Worm (Caenorhabditis elegans): ENCODE results near the gene R53.4.

The R53.4 gene

DNA sequence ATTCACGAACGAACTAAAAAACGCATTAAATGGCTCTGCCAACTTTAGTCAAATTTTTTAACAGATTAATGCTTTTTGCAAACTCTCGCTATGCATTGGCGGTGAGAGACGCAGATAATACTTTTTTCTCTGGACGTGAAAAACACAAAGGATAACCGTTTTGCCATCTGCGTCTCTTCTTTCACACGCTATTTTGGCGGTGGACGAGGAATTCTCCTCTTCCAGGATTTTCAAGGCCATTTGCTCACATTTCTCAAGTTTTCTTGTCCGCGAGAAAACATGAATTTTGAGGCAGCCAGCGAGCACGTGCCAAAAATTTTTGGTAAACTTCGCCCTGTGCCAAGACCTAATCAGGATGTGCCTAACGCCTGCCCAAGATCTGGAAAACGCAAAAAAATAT lies 36.8 kb downstream of the R53.4 start (continued):
- peak; percentile 33 to 41 for TF ChIP-seq lin-35 (GFP tag; optimal IDR thresholded peaks at IDR 0.05)
- TF ChIP-seq irx-1 (tag; optimal IDR thresholded peaks at IDR 0.05): peak; percentile 39
- no peak for TF ChIP-seq C34B4.2 (tag; optimal IDR thresholded peaks at IDR 0.05)
- TF ChIP-seq mab-9 (GFP tag; IDR thresholded peaks at IDR 0.05): 0 out of 2 replicates have a peak, but pooled peaks have one; percentile 21
- no peak for TF ChIP-seq skn-1 (tag; optimal IDR thresholded peaks at IDR 0.05)
- no peak for TF ChIP-seq hpl-2 (GFP tag; optimal IDR thresholded peaks at IDR 0.05)
- TF ChIP-seq zag-1 (tag; optimal IDR thresholded peaks at IDR 0.05): no peak

DNA sequence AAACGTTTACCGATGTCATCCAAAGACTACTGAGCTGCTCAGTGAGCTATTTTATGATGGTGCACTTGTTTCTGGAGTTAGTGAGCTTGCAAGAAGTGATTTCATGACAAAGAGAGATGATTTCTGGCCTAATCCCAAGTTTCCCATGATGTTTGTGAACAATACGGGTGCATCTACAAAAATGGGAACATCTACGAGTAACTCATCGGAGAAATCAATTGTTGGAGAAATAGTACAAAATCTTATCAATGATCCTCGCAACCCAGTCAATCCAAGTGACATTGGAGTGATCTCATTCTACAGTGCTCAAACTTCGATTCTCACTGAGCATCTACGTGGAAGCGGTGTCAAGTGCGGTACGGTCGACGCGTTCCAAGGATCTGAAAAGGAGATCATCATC lies 39.4 kb downstream of the R53.4 start:
- TF ChIP-seq ceh-90 (tag; optimal IDR thresholded peaks at IDR 0.05) (no peak), unc-30 (tag; optimal IDR thresholded peaks at IDR 0.05) (no peak), ets-5 (GFP tag; IDR thresholded peaks at IDR 0.05) (no peak), ama-1 (optimal IDR thresholded peaks at IDR 0.05) (no peak), hlh-17 (GFP tag; optimal IDR thresholded peaks at IDR 0.05; ENCODE audit: borderline replicate concordance) (no peak)

DNA sequence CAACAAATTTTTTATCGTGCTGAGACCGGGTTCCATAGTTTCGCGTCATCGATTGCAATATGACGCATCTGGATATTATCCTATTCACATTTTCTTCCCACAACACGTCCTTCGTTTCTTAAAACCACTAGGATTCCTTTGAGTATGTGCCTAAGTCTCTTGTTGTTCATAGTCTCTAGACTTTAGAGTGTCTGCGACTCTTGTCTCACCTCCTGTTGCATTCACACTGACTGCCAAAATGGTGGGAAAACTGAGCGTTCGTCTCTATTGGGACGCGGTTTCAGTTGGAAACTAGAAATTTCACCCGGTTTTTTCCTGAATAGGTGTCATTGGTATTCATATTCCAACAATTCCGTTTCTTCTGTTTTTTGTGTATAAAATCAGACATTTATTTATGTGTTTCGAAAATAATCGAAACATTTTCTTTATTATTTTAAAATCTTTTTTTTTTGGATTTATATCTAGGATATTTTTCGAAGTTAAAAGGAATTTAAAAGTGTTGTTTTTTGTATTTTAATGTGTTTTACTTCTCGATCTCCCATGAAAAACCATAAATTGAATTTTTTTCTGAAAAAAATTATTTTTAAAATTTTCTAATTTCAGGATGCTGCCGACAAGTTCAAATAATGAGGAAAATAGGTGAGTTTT lies 46.1 kb downstream of the R53.4 start, which contains the start of gene C05C10.2:
C05C10.2 (plus strand) TSS at position 598 of the 648 bp plus-strand sequence.
- TF ChIP-seq unc-86 (tag; optimal IDR thresholded peaks at IDR 0.05): no peak
- TF ChIP-seq efl-1 (optimal IDR thresholded peaks at IDR 0.05): peak in 1 of 2 experiments; percentile 44
- peak in 1 of 2 experiments; percentile 27 for TF ChIP-seq efl-1 (GFP tag; optimal IDR thresholded peaks at IDR 0.05 in 1 of 2)
- peak in 1 of 2 experiments; percentile 11 for TF ChIP-seq lin-35 (GFP tag; optimal IDR thresholded peaks at IDR 0.05)
- no peak for TF ChIP-seq ceh-8 (GFP tag; optimal IDR thresholded peaks at IDR 0.05)
- TF ChIP-seq rnt-1 (tag; optimal IDR thresholded peaks at IDR 0.05): no peak
- no peak for TF ChIP-seq F16B12.6 (tag; optimal IDR thresholded peaks at IDR 0.05)
- no peak for TF ChIP-seq snpc-4 (tag; optimal IDR thresholded peaks at IDR 0.05)
- no peak for TF ChIP-seq dsc-1 (tag; optimal IDR thresholded peaks at IDR 0.05)
- TF ChIP-seq irx-1 (tag; optimal IDR thresholded peaks at IDR 0.05): no peak
- TF ChIP-seq C04F5.9 (tag; optimal IDR thresholded peaks at IDR 0.05): no peak
- TF ChIP-seq blmp-1 (tag; optimal IDR thresholded peaks at IDR 0.05): peak; percentile 28
- peak; percentile 5 for TF ChIP-seq mep-1 (tag; optimal IDR thresholded peaks at IDR 0.05)
- TF ChIP-seq ces-1 (GFP tag; optimal IDR thresholded peaks at IDR 0.05): no peak
- TF ChIP-seq pag-3 (tag; optimal IDR thresholded peaks at IDR 0.05; ENCODE audit: borderline replicate concordance, insufficient read depth): no peak

ce11 chrII:9920468-9920867 lies 47.4 kb downstream of the R53.4 start, which contains the start of gene pho-10:
pho-10 (minus strand) TSS chrII:9920568.
- TF ChIP-seq nhr-77 (tag; optimal IDR thresholded peaks at IDR 0.05) (no peak), ztf-4 (tag; optimal IDR thresholded peaks at IDR 0.05) (no peak), nhr-237 (tag; optimal IDR thresholded peaks at IDR 0.05) (no peak), efl-1 (optimal IDR thresholded peaks at IDR 0.05) (no peak), efl-1 (GFP tag; optimal IDR thresholded peaks at IDR 0.05 in 1 of 2) (no peak), tbx-2 (tag; optimal IDR thresholded peaks at IDR 0.05) (no peak), pag-3 (tag; optimal IDR thresholded peaks at IDR 0.05; ENCODE audit: borderline replicate concordance, insufficient read depth) (no peak), alr-1 (tag; optimal IDR thresholded peaks at IDR 0.05; ENCODE audit: borderline replicate concordance) (no peak), nhr-28 (tag; optimal IDR thresholded peaks at IDR 0.05) (no peak), C34B4.2 (tag; optimal IDR thresholded peaks at IDR 0.05) (no peak), nhr-20 (tag; optimal IDR thresholded peaks at IDR 0.05) (no peak), tlp-1 (tag; optimal IDR thresholded peaks at IDR 0.05) (no peak), lsy-2 (tag; optimal IDR thresholded peaks at IDR 0.05) (no peak), unc-130 (tag; optimal IDR thresholded peaks at IDR 0.05) (no peak)

DNA sequence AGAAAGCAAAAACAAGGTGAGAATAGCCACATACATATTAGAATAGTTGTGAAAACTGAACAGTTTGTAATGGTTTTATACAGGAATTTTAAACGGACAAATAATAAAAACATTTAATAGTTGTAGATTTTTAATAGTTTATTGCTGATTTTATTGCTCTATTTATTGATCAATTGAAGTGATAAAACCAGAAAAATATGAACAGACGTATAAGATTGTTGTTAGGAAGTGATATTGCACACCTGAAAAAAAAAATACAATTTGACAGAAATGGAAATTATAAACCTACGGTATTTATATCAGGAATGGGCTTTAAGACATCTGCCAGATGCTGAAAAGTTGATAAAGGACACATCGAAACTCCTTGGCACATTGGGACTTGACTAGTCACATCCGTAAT lies 49.9 kb downstream of the R53.4 start, which contains the start of gene C05C10.8:
C05C10.8 (minus strand) TSS at position 101 of the 400 bp plus-strand sequence.
- TF ChIP-seq rnt-1 (tag; optimal IDR thresholded peaks at IDR 0.05): no peak
- TF ChIP-seq efl-1 (optimal IDR thresholded peaks at IDR 0.05): no peak
- peak in 1 of 2 experiments; percentile 32 for TF ChIP-seq efl-1 (GFP tag; optimal IDR thresholded peaks at IDR 0.05 in 1 of 2)

Measured in whole organism, L1 larva.